Fruit fly (Drosophila melanogaster) whole organism, embryonic: ENCODE results near the gene CG9992.
A peak's percentile ranks its signal among the peaks of the same experiment; 100 is the strongest.

Experiments
- Adf1 ChIP-seq: fragments of 200-800 bp; sonication (Bioruptor generic); IDR thresholded peaks from 2 replicates; pipeline ENCODE4 v1.3.6; 2022; ENCODE audit warnings: missing biosample characterization, missing genetic modification characterization
- Antp ChIP-seq: fragments of 200-800 bp; sonication (Bioruptor generic); optimal IDR thresholded peaks from 3 replicates; lab custom pipeline; 2016; ENCODE audit warnings: missing biosample characterization, missing genetic modification characterization
- Asciz ChIP-seq: fragments of 200-800 bp; sonication (Bioruptor generic); optimal IDR thresholded peaks from 2 replicates; lab custom pipeline; 2017; ENCODE audit warnings: missing biosample characterization, mild to moderate bottlenecking, missing genetic modification characterization, missing genetic modification reagents
- C15 ChIP-seq: fragments of 200-800 bp; sonication (Bioruptor generic); IDR thresholded peaks from 3 replicates; pipeline ENCODE4 v1.3.6; 2022; ENCODE audit warnings: missing biosample characterization, missing genetic modification characterization
- CG10431 ChIP-seq: fragments of 200-800 bp; sonication (Bioruptor generic); optimal IDR thresholded peaks from 3 replicates; lab custom pipeline; 2018; ENCODE audit warnings: missing biosample characterization, mild to moderate bottlenecking, missing genetic modification characterization
- CG12071 ChIP-seq: fragments of 200-800 bp; sonication (Bioruptor generic); optimal IDR thresholded peaks from 3 replicates; lab custom pipeline; 2018; ENCODE audit warnings: missing biosample characterization, mild to moderate bottlenecking, missing genetic modification characterization
- CG14710 ChIP-seq: fragments of 200-800 bp; sonication (Bioruptor generic); optimal IDR thresholded peaks from 3 replicates; lab custom pipeline; 2019; ENCODE audit warnings: missing biosample characterization, mild to moderate bottlenecking, missing genetic modification characterization, moderate library complexity
- CG16863 ChIP-seq: fragments of 200-800 bp; sonication (Bioruptor generic); optimal IDR thresholded peaks from 3 replicates; lab custom pipeline; 2016; ENCODE audit warnings: missing biosample characterization, missing genetic modification characterization
- CG17802 ChIP-seq: fragments of 200-800 bp; sonication (Bioruptor generic); optimal IDR thresholded peaks from 2 replicates; lab custom pipeline; 2018; ENCODE audit warnings: missing biosample characterization, mild to moderate bottlenecking, missing genetic modification characterization, moderate library complexity
- CG2199 ChIP-seq: fragments of 200-800 bp; sonication (Bioruptor generic); IDR thresholded peaks from 3 replicates; pipeline ENCODE4 v1.3.6; 2022; ENCODE audit warnings: missing biosample characterization, missing genetic modification characterization
- CG30431 ChIP-seq: fragments of 200-800 bp; sonication (Bioruptor generic); optimal IDR thresholded peaks from 2 replicates; lab custom pipeline; 2017; ENCODE audit warnings: missing biosample characterization, missing genetic modification characterization
- CG33557 ChIP-seq: fragments of 200-800 bp; sonication (Bioruptor generic); optimal IDR thresholded peaks from 2 replicates; lab custom pipeline; 2019; ENCODE audit warnings: missing biosample characterization, mild to moderate bottlenecking, missing genetic modification characterization, moderate library complexity
- CG4282 ChIP-seq: fragments of 200-800 bp; sonication (Bioruptor generic); optimal IDR thresholded peaks from 2 replicates; lab custom pipeline; 2016; ENCODE audit warnings: missing biosample characterization, missing genetic modification characterization
- CG4617 ChIP-seq: fragments of 200-800 bp; sonication (Bioruptor generic); optimal IDR thresholded peaks from 3 replicates; lab custom pipeline; 2016; ENCODE audit warnings: missing biosample characterization, missing genetic modification characterization, borderline replicate concordance
- CG6254 ChIP-seq: fragments of 200-800 bp; sonication (Bioruptor generic); optimal IDR thresholded peaks from 3 replicates; lab custom pipeline; 2017; ENCODE audit warnings: mild to moderate bottlenecking, missing biosample characterization, missing genetic modification reagents, missing genetic modification characterization
- CG8388 ChIP-seq: fragments of 200-800 bp; sonication (Bioruptor generic); optimal IDR thresholded peaks from 2 replicates; lab custom pipeline; 2019; ENCODE audit warnings: missing biosample characterization, mild to moderate bottlenecking, missing genetic modification characterization, moderate library complexity
- CG8765 ChIP-seq: fragments of 200-800 bp; sonication (Bioruptor generic); IDR thresholded peaks from 2 replicates; pipeline ENCODE4 v1.3.6; 2022; ENCODE audit warnings: missing biosample characterization, missing genetic modification characterization
- CG9215 ChIP-seq: fragments of 200-800 bp; sonication (Bioruptor generic); IDR thresholded peaks from 2 replicates; pipeline ENCODE4 v1.3.6; 2022; ENCODE audit warnings: missing biosample characterization, missing genetic modification characterization
- E2f1 ChIP-seq: fragments of 200-800 bp; sonication (Bioruptor generic); IDR thresholded peaks from 2 replicates; pipeline ENCODE4 v1.3.6; 2022; ENCODE audit warnings: missing biosample characterization, missing genetic modification characterization
- ERR ChIP-seq: fragments of 200-800 bp; sonication (Bioruptor generic); optimal IDR thresholded peaks from 2 replicates; lab custom pipeline; 2016; ENCODE audit warnings: missing biosample characterization, missing genetic modification characterization
- Elba2 ChIP-seq: fragments of 200-800 bp; sonication (Bioruptor generic); optimal IDR thresholded peaks from 3 replicates; lab custom pipeline; 2016; ENCODE audit warnings: missing biosample characterization, missing genetic modification characterization
- GATAe ChIP-seq: fragments of 200-800 bp; sonication (Bioruptor generic); conservative IDR thresholded peaks from 2 replicates; pipeline ENCODE4 v1.3.6; 2022; ENCODE audit warnings: missing biosample characterization, missing genetic modification characterization
- Jarid2 ChIP-seq: fragments of 200-800 bp; sonication (Bioruptor generic); optimal IDR thresholded peaks from 3 replicates; lab custom pipeline; 2017; ENCODE audit warnings: mild to moderate bottlenecking, missing biosample characterization, missing genetic modification reagents, missing genetic modification characterization
- Med ChIP-seq: fragments of 200-800 bp; sonication (Bioruptor generic); peaks from one replicate; lab custom pipeline; 2016; ENCODE audit warnings: missing biosample characterization, missing genetic modification characterization, mild to moderate bottlenecking, inconsistent platforms, moderate library complexity
- Mrtf ChIP-seq: fragments of 200-800 bp; sonication (Bioruptor generic); IDR thresholded peaks from 3 replicates; pipeline ENCODE4 v1.3.6; 2022; ENCODE audit warnings: missing biosample characterization, missing genetic modification characterization
- NC2β ChIP-seq: fragments of 200-800 bp; sonication (Bioruptor generic); optimal IDR thresholded peaks from 2 replicates; lab custom pipeline; 2016; ENCODE audit warnings: missing biosample characterization, missing genetic modification characterization
- Sox102F ChIP-seq: fragments of 200-800 bp; sonication (Bioruptor generic); optimal IDR thresholded peaks from 2 replicates; lab custom pipeline; 2018; ENCODE audit warnings: missing biosample characterization, mild to moderate bottlenecking, missing genetic modification characterization, moderate library complexity
- Sry-δ ChIP-seq: fragments of 200-800 bp; sonication (Bioruptor generic); optimal IDR thresholded peaks from 2 replicates; lab custom pipeline; 2016; ENCODE audit warnings: missing biosample characterization, missing genetic modification characterization
- Ssrp ChIP-seq: fragments of 200-800 bp; sonication (Bioruptor generic); optimal IDR thresholded peaks from 2 replicates; lab custom pipeline; 2018; ENCODE audit warnings: missing biosample characterization, mild to moderate bottlenecking, missing genetic modification characterization, moderate library complexity
- Trl ChIP-seq, 3 experiments: fragments of >200 bp in 2 of 3; fragments of 200-800 bp in 1 of 3; sonication (Bioruptor generic) in 1 of 3; optimal IDR thresholded peaks; 2 replicates in 1 of 3; 3 replicates in 2 of 3; lab custom pipeline; 2016 to 2017; ENCODE audit warnings: missing biosample characterization in 1 of 3, missing genetic modification characterization in 1 of 3
- abd-A ChIP-seq: fragments of 200-800 bp; sonication (Bioruptor generic); optimal IDR thresholded peaks from 3 replicates; lab custom pipeline; 2019; ENCODE audit warnings: missing biosample characterization, mild to moderate bottlenecking, missing genetic modification characterization, moderate library complexity
- cas ChIP-seq: fragments of 200-800 bp; sonication (Bioruptor generic); IDR thresholded peaks from 2 replicates; pipeline ENCODE4 v1.3.6; 2022; ENCODE audit warnings: missing biosample characterization, missing genetic modification characterization
- cato ChIP-seq: fragments of 200-800 bp; sonication (Bioruptor generic); optimal IDR thresholded peaks from 2 replicates; lab custom pipeline; 2016; ENCODE audit warnings: missing biosample characterization, missing genetic modification characterization, borderline replicate concordance
- caup ChIP-seq: fragments of 200-800 bp; sonication (Bioruptor generic); optimal IDR thresholded peaks from 3 replicates; lab custom pipeline; 2017; ENCODE audit warnings: missing biosample characterization, mild to moderate bottlenecking, missing genetic modification characterization, moderate library complexity; ENCODE audit not compliant: severe bottlenecking
- ci ChIP-seq: fragments of 200-800 bp; sonication (Bioruptor generic); IDR thresholded peaks from 3 replicates; pipeline ENCODE4 v1.3.6; 2022; ENCODE audit warnings: missing biosample characterization, missing genetic modification characterization
- crc ChIP-seq: fragments of 200-800 bp; sonication (Bioruptor generic); optimal IDR thresholded peaks from 2 replicates; lab custom pipeline; 2016; ENCODE audit warnings: missing biosample characterization, missing genetic modification characterization
- gem ChIP-seq: fragments of 200-800 bp; sonication (Bioruptor generic); optimal IDR thresholded peaks from 2 replicates; lab custom pipeline; 2019; ENCODE audit warnings: missing biosample characterization, mild to moderate bottlenecking, missing genetic modification characterization, moderate library complexity
- gsb-n ChIP-seq: fragments of 200-800 bp; sonication (Bioruptor generic); optimal IDR thresholded peaks from 3 replicates; lab custom pipeline; 2018; ENCODE audit warnings: missing biosample characterization, mild to moderate bottlenecking, missing genetic modification characterization
- hkb ChIP-seq, 2 experiments: fragments of 200-800 bp in 1 of 2; fragments of >200 bp in 1 of 2; sonication (Bioruptor generic) in 1 of 2; IDR thresholded peaks in 1 of 2; optimal IDR thresholded peaks in 1 of 2; 2 replicates each; pipeline versions ENCODE4 v1.3.6 to Lab custom; 2017 to 2022; ENCODE audit warnings: missing biosample characterization in 1 of 2, missing genetic modification characterization in 1 of 2
- kay ChIP-seq: fragments of 200-800 bp; sonication (Bioruptor generic); optimal IDR thresholded peaks from 2 replicates; lab custom pipeline; 2016; ENCODE audit warnings: missing biosample characterization, missing genetic modification characterization
- lab ChIP-seq: fragments of 200-800 bp; sonication (Bioruptor generic); optimal IDR thresholded peaks from 3 replicates; lab custom pipeline; 2017; ENCODE audit warnings: missing biosample characterization, missing genetic modification characterization, mild to moderate bottlenecking, moderate library complexity, missing genetic modification reagents
- lbe ChIP-seq: fragments of 200-800 bp; sonication (Bioruptor generic); optimal IDR thresholded peaks from 2 replicates; lab custom pipeline; 2016; ENCODE audit warnings: missing biosample characterization, mild to moderate bottlenecking, missing genetic modification characterization
- pb ChIP-seq: fragments of 200-800 bp; sonication (Bioruptor generic); optimal IDR thresholded peaks from 3 replicates; lab custom pipeline; 2016; ENCODE audit warnings: missing biosample characterization, missing genetic modification characterization
- peb ChIP-seq: fragments of 200-800 bp; sonication (Bioruptor generic); IDR thresholded peaks from 2 replicates; pipeline ENCODE4 v1.3.6; 2022; ENCODE audit warnings: missing biosample characterization, missing genetic modification characterization
- scrt ChIP-seq: fragments of 200-800 bp; sonication (Bioruptor generic); optimal IDR thresholded peaks from 2 replicates; lab custom pipeline; 2018; ENCODE audit warnings: missing biosample characterization, mild to moderate bottlenecking, missing genetic modification characterization, moderate library complexity
- sens-2 ChIP-seq: fragments of 200-800 bp; sonication (Bioruptor generic); IDR thresholded peaks from 2 replicates; pipeline ENCODE4 v1.3.6; 2022; ENCODE audit warnings: missing biosample characterization, missing genetic modification characterization
- stwl ChIP-seq: fragments of 200-800 bp; sonication (Bioruptor generic); optimal IDR thresholded peaks from 3 replicates; lab custom pipeline; 2018; ENCODE audit warnings: missing biosample characterization, mild to moderate bottlenecking, missing genetic modification characterization, moderate library complexity
- toy ChIP-seq: fragments of 200-800 bp; sonication (Bioruptor generic); IDR thresholded peaks from 2 replicates; pipeline ENCODE4 v1.3.6; 2022; ENCODE audit warnings: missing biosample characterization, missing genetic modification characterization
- wor ChIP-seq: fragments of 200-800 bp; sonication (Bioruptor generic); IDR thresholded peaks from 2 replicates; pipeline ENCODE4 v1.3.6; 2022; ENCODE audit warnings: missing biosample characterization, missing genetic modification characterization

CG9992 gene

DNA sequence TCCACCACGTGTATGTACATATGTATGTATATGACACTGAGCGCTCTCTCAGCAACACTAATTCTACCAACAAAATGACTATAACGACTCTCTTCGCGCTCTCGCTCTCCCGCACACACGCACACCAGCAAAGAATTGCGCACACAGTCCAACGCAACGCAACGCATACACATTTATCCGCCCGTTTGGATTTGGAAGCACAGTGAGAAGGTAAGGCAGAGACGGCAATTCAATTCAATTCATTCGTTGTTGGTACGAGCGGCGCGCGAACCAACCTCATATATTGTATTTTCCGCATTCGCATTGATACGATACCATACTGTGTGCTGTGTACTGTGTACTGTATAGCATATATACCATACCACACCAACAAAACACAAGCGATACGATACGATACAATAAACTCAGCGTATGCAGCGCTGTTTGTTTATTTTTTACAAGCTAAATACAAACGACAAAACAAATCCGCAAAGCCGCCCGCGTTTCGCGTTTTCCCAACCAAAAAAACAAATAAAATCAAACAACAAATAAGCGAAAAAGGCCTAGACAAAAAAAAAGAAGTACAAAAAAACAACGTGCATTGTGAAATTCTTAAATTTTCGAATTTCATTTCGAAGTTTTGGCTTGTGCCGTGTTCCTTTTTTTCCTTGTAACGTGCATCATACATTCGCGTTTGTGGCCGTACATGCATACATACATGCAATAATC, 51.1 kb downstream of the CG9992 start, which contains the start of the genes CG9921 and Dsp1 (continued):
- TF ChIP-seq cato (GFP tag; lab: Kevin White, UChicago) (no peak), Elba2 (GFP tag; lab: Kevin White, UChicago) (no peak), wor (no peak), CG4617 (GFP tag; lab: Kevin White, UChicago) (no peak), caup (GFP tag; lab: Kevin White, UChicago) (no peak), CG33557 (no peak), CG4282 (no peak), CG12071 (GFP tag; lab: Kevin White, UChicago) (peak; percentile 30), toy (no peak), CG2199 (peak; percentile 99), CG14710 (no peak), Jarid2 (GFP tag; lab: Kevin White, UChicago) (no peak), NC2β (GFP tag; lab: Kevin White, UChicago) (no peak), hkb (optimal IDR thresholded peaks at IDR 0.05; lab: Kevin White, UChicago) (no peak), hkb (GFP tag; IDR thresholded peaks at IDR 0.05; lab: Robert Waterston, UW) (no peak; the same call in 1 of the 2 replicates), peb (no peak), stwl (tag; lab: Kevin White, UChicago) (no peak), GATAe (GFP tag; lab: Robert Waterston, UW) (no peak), crc (GFP tag; lab: Kevin White, UChicago) (no peak), CG16863 (no peak), Sox102F (GFP tag; lab: Kevin White, UChicago) (no peak), CG6254 (GFP tag; lab: Kevin White, UChicago) (no peak), gsb-n (no peak), Adf1 (GFP tag; lab: Robert Waterston, UW) (no peak), pb (GFP tag; lab: Kevin White, UChicago) (no peak), ci (GFP tag; lab: Robert Waterston, UW) (peak; percentile 62; the same call in 2 of the 3 replicates), lab (peak; percentile 0), scrt (GFP tag; lab: Kevin White, UChicago) (peak; percentile 23), CG8388 (GFP tag; lab: Kevin White, UChicago) (no peak), Ssrp (tag; lab: Kevin White, UChicago) (no peak), Mrtf (GFP tag; lab: Robert Waterston, UW) (no peak), Med (peak; percentile 81), cas (GFP tag; lab: Robert Waterston, UW) (no peak), CG17802 (tag; lab: Kevin White, UChicago) (no peak), lbe (GFP tag; lab: Kevin White, UChicago) (no peak), Sry-δ (GFP tag; lab: Kevin White, UChicago) (no peak), CG9215 (GFP tag; lab: Robert Waterston, UW) (no peak), CG10431 (no peak), Asciz (GFP tag; lab: Kevin White, UChicago) (peak; percentile 18), CG30431 (GFP tag; lab: Kevin White, UChicago) (no peak), CG8765 (GFP tag; lab: Robert Waterston, UW) (no peak), Trl (optimal IDR thresholded peaks at IDR 0.05; lab: Kevin White, UChicago) (peak; percentile 97), Trl (GFP tag; optimal IDR thresholded peaks at IDR 0.05; lab: Kevin White, UChicago) (no peak), E2f1 (no peak), sens-2 (GFP tag; lab: Robert Waterston, UW) (no peak), abd-A (tag; lab: Kevin White, UChicago) (no peak), gem (tag; lab: Kevin White, UChicago) (no peak), C15 (GFP tag; lab: Robert Waterston, UW) (no peak), kay (GFP tag; lab: Kevin White, UChicago) (no peak), ERR (GFP tag; lab: Kevin White, UChicago) (no peak), Antp (no peak)
